Worm (Caenorhabditis elegans): ENCODE measurements around the gene clec-147.

ce11 chrII:14580549-14580948 lies 42.9 kb upstream of the clec-147 start, which contains the start of the genes nspb-8 and nspb-9:
- TF ChIP-seq elt-1 (tag; optimal IDR thresholded peaks at IDR 0.05; ENCODE audit: borderline replicate concordance, insufficient read depth) (no peak), sptf-1 (tag; optimal IDR thresholded peaks at IDR 0.05) (no peak), hlh-1 (tag; optimal IDR thresholded peaks at IDR 0.05) (no peak), lin-13 (tag; optimal IDR thresholded peaks at IDR 0.05) (no peak), ces-1 (GFP tag; optimal IDR thresholded peaks at IDR 0.05) (no peak), snpc-4 (tag; optimal IDR thresholded peaks at IDR 0.05) (no peak), mep-1 (tag; optimal IDR thresholded peaks at IDR 0.05) (no peak), nhr-237 (tag; optimal IDR thresholded peaks at IDR 0.05) (no peak)

Measured in whole organism, mixed stage, embryonic.